Worm (Caenorhabditis elegans) whole organism, late embryonic: ENCODE measurements around the gene F47B7.2.

Experiments used
- ama-1 ChIP-seq: fragments of 150-350 bp; optimal IDR thresholded peaks from 2 replicates; lab custom pipeline; 2014
- ceh-19 ChIP-seq: fragments of 200-800 bp; sonication (Bioruptor generic); optimal IDR thresholded peaks from 2 replicates; lab custom pipeline; 2018; ENCODE audit warnings: mild to moderate bottlenecking, missing genetic modification characterization, missing compliant biosample characterization
- ceh-9 ChIP-seq: sonication (generic microtip); optimal IDR thresholded peaks from 2 replicates; lab custom pipeline; 2016; ENCODE audit warnings: mild to moderate bottlenecking, missing genetic modification characterization, inconsistent platforms, missing compliant biosample characterization
- eyg-1 ChIP-seq: sonication (generic microtip); optimal IDR thresholded peaks from 2 replicates; lab custom pipeline; 2016; ENCODE audit warnings: missing genotype, missing genetic modification characterization, missing compliant biosample characterization
- madf-2 ChIP-seq: sonication (generic microtip); optimal IDR thresholded peaks from 2 replicates; lab custom pipeline; 2017; ENCODE audit warnings: missing genetic modification characterization, missing compliant biosample characterization

ce11 chrX:3798288-3798687, 25.7 kb downstream of the F47B7.2 start:
- TF ChIP-seq ama-1 (lab: Kevin White, UChicago) (no peak), madf-2 (tag; lab: Kevin White, UChicago) (no peak), eyg-1 (tag; lab: Kevin White, UChicago) (no peak), ceh-19 (GFP tag; lab: Kevin White, UChicago) (no peak), ceh-9 (tag; lab: Kevin White, UChicago) (no peak)
